Fruit fly (Drosophila melanogaster) whole organism, adult: ENCODE measurements around the gene GstD6.

Experiments
- CG1620 ChIP-seq: fragments of 200-800 bp; sonication (Bioruptor generic); optimal IDR thresholded peaks from 2 replicates; lab custom pipeline; 2016; ENCODE audit warnings: missing biosample characterization, missing genetic modification characterization
- CG5204 ChIP-seq: fragments of 200-800 bp; sonication (Bioruptor generic); optimal IDR thresholded peaks from 2 replicates; lab custom pipeline; 2016; ENCODE audit warnings: missing biosample characterization, missing genetic modification characterization
- CG7101 ChIP-seq: fragments of 200-800 bp; sonication (Bioruptor generic); optimal IDR thresholded peaks from 2 replicates; lab custom pipeline; 2018; ENCODE audit warnings: missing biosample characterization, mild to moderate bottlenecking, missing genetic modification characterization, moderate library complexity
- cnc ChIP-seq, 2 experiments: fragments of >200 bp; optimal IDR thresholded peaks; 2 replicates each; lab custom pipeline; 2017
- kay ChIP-seq: fragments of 200-800 bp; sonication (Bioruptor generic); peaks from one replicate; lab custom pipeline; 2016; ENCODE audit warnings: missing biosample characterization, missing genetic modification characterization, borderline replicate concordance

DNA sequence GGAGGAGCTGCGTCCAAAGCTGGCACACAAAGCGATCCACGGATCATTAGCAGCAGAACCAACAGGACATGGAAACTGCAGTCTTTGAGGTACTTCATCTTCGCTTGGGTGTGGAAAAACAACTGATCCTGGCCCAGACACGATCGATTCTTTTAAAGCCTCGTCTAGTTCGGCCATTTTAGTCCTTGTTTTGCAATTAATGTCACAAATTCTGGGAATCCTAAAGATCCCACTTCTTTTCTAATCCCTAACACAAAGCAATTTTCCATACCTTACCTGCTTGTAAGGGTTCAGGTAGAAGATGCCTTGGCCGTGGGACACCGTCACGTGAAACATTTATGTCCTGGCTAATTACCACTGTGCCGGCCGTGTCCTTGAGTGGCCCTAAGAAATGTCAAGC is 5.6 kb downstream of the GstD6 start, which contains the start of gene CG10035:
- no peak for TF ChIP-seq kay (GFP tag; lab: Kevin White, UChicago)
- TF ChIP-seq CG5204 (GFP tag; lab: Kevin White, UChicago): no peak
- no peak for TF ChIP-seq cnc (optimal IDR thresholded peaks at IDR 0.05; lab: Kevin White, UChicago)
- TF ChIP-seq CG7101 (tag; lab: Kevin White, UChicago): no peak
- TF ChIP-seq CG1620 (GFP tag; lab: Kevin White, UChicago): no peak
